Worm (Caenorhabditis elegans) whole organism, L2 larva: ENCODE measurements around the gene bris-1.
A peak's percentile ranks its signal among the peaks of the same experiment; 100 is the strongest.

ENCODE experiments used
- C34F6.9 ChIP-seq: fragments of 150-350 bp; optimal IDR thresholded peaks from 2 replicates; lab custom pipeline; 2014; ENCODE audit warnings: missing biosample characterization, missing genetic modification characterization
- F13H6.1 ChIP-seq: sonication (generic microtip); optimal IDR thresholded peaks from 2 replicates; lab custom pipeline; 2016; ENCODE audit warnings: missing genetic modification characterization, missing compliant biosample characterization
- R02D3.7 ChIP-seq: fragments of 150-350 bp; optimal IDR thresholded peaks from 2 replicates; lab custom pipeline; 2014; ENCODE audit warnings: missing biosample characterization, missing genetic modification characterization
- Y55F3AM.14 ChIP-seq: fragments of 200-800 bp; sonication (Bioruptor generic); optimal IDR thresholded peaks from 2 replicates; lab custom pipeline; 2018; ENCODE audit warnings: mild to moderate bottlenecking, missing genetic modification characterization, missing compliant biosample characterization
- ZK546.5 ChIP-seq: sonication (generic microtip); optimal IDR thresholded peaks from 2 replicates; lab custom pipeline; 2017; ENCODE audit warnings: missing biosample characterization, missing genetic modification characterization
- alr-1 ChIP-seq: fragments of 150-350 bp; optimal IDR thresholded peaks from 2 replicates; lab custom pipeline; 2014; ENCODE audit warnings: missing biosample characterization, missing genetic modification characterization
- aly-2 ChIP-seq: fragments of 150-350 bp; optimal IDR thresholded peaks from 2 replicates; lab custom pipeline; 2014; ENCODE audit warnings: missing biosample characterization, missing genetic modification characterization
- blmp-1 ChIP-seq: sonication (generic microtip); optimal IDR thresholded peaks from 2 replicates; lab custom pipeline; 2017; ENCODE audit warnings: missing genetic modification characterization, mild to moderate bottlenecking, missing compliant biosample characterization, antibody characterized with exemption, moderate library complexity; ENCODE audit not compliant: insufficient read depth
- ceh-16 ChIP-seq: fragments of 150-350 bp; optimal IDR thresholded peaks from 2 replicates; lab custom pipeline; 2014; ENCODE audit warnings: missing biosample characterization, missing genetic modification characterization
- dmd-4 ChIP-seq: sonication (generic microtip); optimal IDR thresholded peaks from 2 replicates; lab custom pipeline; 2017; ENCODE audit warnings: missing biosample characterization, missing genetic modification characterization
- egl-27 ChIP-seq: sonication (generic microtip); optimal IDR thresholded peaks from 3 replicates; lab custom pipeline; 2017; ENCODE audit warnings: missing biosample characterization, missing genetic modification reagents, missing genetic modification characterization
- elt-1 ChIP-seq: fragments of 150-350 bp; optimal IDR thresholded peaks from 2 replicates; lab custom pipeline; 2014; ENCODE audit warnings: missing biosample characterization, missing genetic modification characterization
- elt-3 ChIP-seq: sonication (generic microtip); optimal IDR thresholded peaks from 2 replicates; lab custom pipeline; 2017; ENCODE audit warnings: missing biosample characterization, missing genetic modification characterization
- fos-1 ChIP-seq: fragments of 150-350 bp; optimal IDR thresholded peaks from 2 replicates; lab custom pipeline; 2014; ENCODE audit warnings: missing biosample characterization, missing genetic modification characterization
- gmeb-1 ChIP-seq: fragments of 150-350 bp; optimal IDR thresholded peaks from 2 replicates; lab custom pipeline; 2014; ENCODE audit warnings: missing biosample characterization, missing genetic modification characterization
- lin-11 ChIP-seq: fragments of 150-350 bp; sonication (generic microtip); optimal IDR thresholded peaks from 2 replicates; lab custom pipeline; 2014; ENCODE audit warnings: missing biosample characterization, missing genetic modification characterization, inconsistent platforms, mixed read lengths
- lin-13 ChIP-seq: fragments of 150-350 bp; optimal IDR thresholded peaks from 2 replicates; lab custom pipeline; 2014; ENCODE audit warnings: missing biosample characterization, missing genetic modification reagents, missing genetic modification characterization
- lin-39 ChIP-seq: fragments of 150-350 bp; optimal IDR thresholded peaks from 2 replicates; lab custom pipeline; 2014; ENCODE audit warnings: missing biosample characterization, missing genetic modification reagents, missing genetic modification characterization
- lsy-2 ChIP-seq, 2 experiments: fragments of 150-350 bp in 1 of 2; sonication (generic microtip) in 1 of 2; optimal IDR thresholded peaks; 2 replicates each; lab custom pipeline; 2014 to 2017; ENCODE audit warnings: missing biosample characterization in 2 of 2, missing genetic modification characterization in 2 of 2
- mbf-1 ChIP-seq: sonication (generic microtip); optimal IDR thresholded peaks from 2 replicates; lab custom pipeline; 2017; ENCODE audit warnings: missing biosample characterization, missing genetic modification characterization
- mdl-1 ChIP-seq, 2 experiments: fragments of 150-350 bp in 1 of 2; sonication (generic microtip) in 1 of 2; optimal IDR thresholded peaks; 2 replicates each; lab custom pipeline; 2017; ENCODE audit warnings: missing biosample characterization in 2 of 2, missing genetic modification characterization in 2 of 2
- nhr-12 ChIP-seq: fragments of 150-350 bp; optimal IDR thresholded peaks from 2 replicates; lab custom pipeline; 2014; ENCODE audit warnings: missing biosample characterization, missing genetic modification characterization
- nhr-129 ChIP-seq: fragments of 150-350 bp; optimal IDR thresholded peaks from 2 replicates; lab custom pipeline; 2014; ENCODE audit warnings: missing biosample characterization, missing genetic modification characterization
- nhr-21 ChIP-seq: fragments of 150-350 bp; optimal IDR thresholded peaks from 2 replicates; lab custom pipeline; 2014; ENCODE audit warnings: missing biosample characterization, missing genetic modification characterization
- nhr-23 ChIP-seq: fragments of 150-350 bp; optimal IDR thresholded peaks from 2 replicates; lab custom pipeline; 2014; ENCODE audit warnings: missing biosample characterization, missing genetic modification reagents, missing genetic modification characterization
- nhr-237 ChIP-seq: fragments of 150-350 bp; optimal IDR thresholded peaks from 2 replicates; lab custom pipeline; 2014; ENCODE audit warnings: missing biosample characterization, missing genetic modification characterization
- nhr-25 ChIP-seq: fragments of 150-350 bp; sonication (generic microtip); optimal IDR thresholded peaks from 3 replicates; lab custom pipeline; 2014; ENCODE audit warnings: missing biosample characterization, missing genetic modification characterization
- peb-1 ChIP-seq: fragments of 150-350 bp; optimal IDR thresholded peaks from 2 replicates; lab custom pipeline; 2014; ENCODE audit warnings: missing biosample characterization, missing genetic modification characterization
- sem-4 ChIP-seq: fragments of 150-350 bp; optimal IDR thresholded peaks from 2 replicates; lab custom pipeline; 2014; ENCODE audit warnings: missing biosample characterization, missing genetic modification reagents, missing genetic modification characterization
- skn-1 ChIP-seq: sonication (generic microtip); optimal IDR thresholded peaks from 2 replicates; lab custom pipeline; 2017; ENCODE audit warnings: missing biosample characterization, missing genetic modification characterization
- sma-3 ChIP-seq: sonication (generic microtip); optimal IDR thresholded peaks from 2 replicates; lab custom pipeline; 2016; ENCODE audit warnings: missing genetic modification reagents, missing genetic modification characterization, missing compliant biosample characterization
- unc-39 ChIP-seq: fragments of 150-350 bp; optimal IDR thresholded peaks from 2 replicates; lab custom pipeline; 2014; ENCODE audit warnings: missing biosample characterization, missing genetic modification characterization
- unc-55 ChIP-seq: fragments of 150-350 bp; sonication (generic microtip); optimal IDR thresholded peaks from 3 replicates; lab custom pipeline; 2014; ENCODE audit warnings: missing biosample characterization, missing genetic modification reagents, missing genetic modification characterization
- zag-1 ChIP-seq: fragments of 150-350 bp; optimal IDR thresholded peaks from 2 replicates; lab custom pipeline; 2014; ENCODE audit warnings: missing biosample characterization, missing genetic modification characterization
- ztf-11 ChIP-seq: sonication (generic microtip); optimal IDR thresholded peaks from 2 replicates; lab custom pipeline; 2017; ENCODE audit warnings: missing biosample characterization, missing genetic modification characterization

Gene bris-1

ce11 chrIV:3821554-3821953, 2.4 kb upstream of the bris-1 start:
- TF ChIP-seq skn-1 (tag; lab: Kevin White, UChicago) (no peak), nhr-23 (tag; lab: Kevin White, UChicago) (no peak), peb-1 (tag; lab: Kevin White, UChicago) (no peak), zag-1 (tag; lab: Kevin White, UChicago) (no peak), gmeb-1 (tag; lab: Kevin White, UChicago) (no peak), Y55F3AM.14 (no peak), sem-4 (no peak), lin-13 (GFP tag; lab: Kevin White, UChicago) (no peak), fos-1 (tag; lab: Kevin White, UChicago) (peak; percentile 56), unc-39 (tag; lab: Kevin White, UChicago) (no peak), F13H6.1 (tag; lab: Kevin White, UChicago) (no peak), aly-2 (no peak), dmd-4 (tag; lab: Kevin White, UChicago) (no peak), unc-55 (GFP tag; lab: Kevin White, UChicago) (peak; percentile 43), mbf-1 (tag; lab: Kevin White, UChicago) (no peak), ceh-16 (tag; lab: Kevin White, UChicago) (no peak), nhr-129 (no peak), R02D3.7 (tag; lab: Kevin White, UChicago) (no peak), nhr-12 (tag; lab: Kevin White, UChicago) (no peak), elt-3 (tag; lab: Kevin White, UChicago) (no peak), nhr-25 (tag; lab: Kevin White, UChicago) (no peak), mdl-1 (tag; optimal IDR thresholded peaks at IDR 0.05; lab: Kevin White, UChicago) (no peak), lsy-2 (tag; optimal IDR thresholded peaks at IDR 0.05; lab: Kevin White, UChicago) (peak in 1 of 2 experiments; percentile 9), egl-27 (tag; lab: Kevin White, UChicago) (no peak), lin-39 (tag; lab: Kevin White, UChicago) (no peak), nhr-237 (tag; lab: Kevin White, UChicago) (no peak)
- TF ChIP-seq, all 48 proteins: peak for 3

ce11 chrIV:3820133-3820532, 1.0 kb upstream of the bris-1 start:
- no peak for TF ChIP-seq fos-1 (tag; lab: Kevin White, UChicago)
- TF ChIP-seq C34F6.9 (tag; lab: Kevin White, UChicago) = peak; percentile 29

- TF ChIP-seq blmp-1 (tag; lab: Kevin White, UChicago) = peak; percentile 60
- TF ChIP-seq nhr-23 (tag; lab: Kevin White, UChicago) = no peak
Measured at ce11 chrIV:3817253-3817652, 1.9 kb downstream of the bris-1 start.

- no peak for TF ChIP-seq lin-39 (tag; lab: Kevin White, UChicago)
- TF ChIP-seq alr-1 = no peak
- TF ChIP-seq sma-3 (GFP tag; lab: Kevin White, UChicago) = no peak
- TF ChIP-seq zag-1 (tag; lab: Kevin White, UChicago) = no peak
- no peak for TF ChIP-seq nhr-21
- TF ChIP-seq ZK546.5 = no peak
- TF ChIP-seq nhr-237 (tag; lab: Kevin White, UChicago) = no peak
- TF ChIP-seq ztf-11 = no peak
- no peak for TF ChIP-seq nhr-12 (tag; lab: Kevin White, UChicago)
- TF ChIP-seq gmeb-1 (tag; lab: Kevin White, UChicago) = no peak
- no peak for TF ChIP-seq dmd-4 (tag; lab: Kevin White, UChicago)
- TF ChIP-seq elt-1 (tag; lab: Kevin White, UChicago) = no peak
- TF ChIP-seq F13H6.1 (tag; lab: Kevin White, UChicago) = no peak
- no peak for TF ChIP-seq lin-11 (tag; lab: Kevin White, UChicago)
- TF ChIP-seq, all 48 proteins: peak for 0
Measured at ce11 chrIV:3815259-3815644, 3.9 kb downstream of the bris-1 start.
